Fruit fly (Drosophila melanogaster) whole organism, wandering third instar larva: ENCODE data around the gene cmet.

Experiments used
- CG32264 ChIP-seq: fragments of 200-800 bp; sonication (Bioruptor generic); optimal IDR thresholded peaks from 2 replicates; lab custom pipeline; 2016; ENCODE audit warnings: missing biosample characterization, missing genetic modification characterization
- CG9705 ChIP-seq: fragments of 200-800 bp; sonication (Bioruptor generic); optimal IDR thresholded peaks from 2 replicates; lab custom pipeline; 2018; ENCODE audit warnings: missing biosample characterization, mild to moderate bottlenecking, missing genetic modification characterization
- CrebA ChIP-seq: fragments of 200-800 bp; sonication (Bioruptor generic); optimal IDR thresholded peaks from 2 replicates; lab custom pipeline; 2016; ENCODE audit warnings: missing biosample characterization, mild to moderate bottlenecking, missing genetic modification characterization, borderline replicate concordance
- Dfd ChIP-seq: fragments of >200 bp; optimal IDR thresholded peaks from 2 replicates; lab custom pipeline; 2017; ENCODE audit warnings: missing biosample characterization, missing genetic modification characterization
- Dif ChIP-seq: fragments of 200-275, 200-300 bp; sonication (Bioruptor generic); optimal IDR thresholded peaks from 2 replicates; lab custom pipeline; 2018; ENCODE audit warnings: missing biosample characterization, missing genetic modification characterization; ENCODE audit not compliant: partially characterized antibody
- GATAd ChIP-seq: sonication (Bioruptor generic); optimal IDR thresholded peaks from 2 replicates; lab custom pipeline; 2016; ENCODE audit warnings: missing biosample characterization, missing genetic modification characterization
- HLH106 ChIP-seq: fragments of 200-800 bp; optimal IDR thresholded peaks from 3 replicates; lab custom pipeline; 2019; ENCODE audit warnings: missing biosample characterization, mild to moderate bottlenecking, missing genetic modification characterization, moderate library complexity
- Hnf4 ChIP-seq: fragments of 200-800 bp; sonication (Bioruptor generic); optimal IDR thresholded peaks from 2 replicates; lab custom pipeline; 2016; ENCODE audit warnings: missing biosample characterization, mild to moderate bottlenecking, missing genetic modification characterization
- Hr78 ChIP-seq: fragments of >200 bp; optimal IDR thresholded peaks from 2 replicates; lab custom pipeline; 2017; ENCODE audit warnings: missing biosample characterization, missing genetic modification characterization
- Hr83 ChIP-seq: fragments of 200-300 bp; sonication (Bioruptor generic); optimal IDR thresholded peaks from 2 replicates; lab custom pipeline; 2016; ENCODE audit warnings: missing biosample characterization, mild to moderate bottlenecking, missing genetic modification characterization, moderate library complexity; ENCODE audit not compliant: poor library complexity, severe bottlenecking
- Jra ChIP-seq: sonication (Bioruptor generic); optimal IDR thresholded peaks from 2 replicates; lab custom pipeline; 2016; ENCODE audit warnings: missing biosample characterization, missing genetic modification characterization
- Mio ChIP-seq: sonication (Bioruptor generic); optimal IDR thresholded peaks from 2 replicates; lab custom pipeline; 2016; ENCODE audit warnings: missing biosample characterization, missing genetic modification characterization
- Myc ChIP-seq: fragments of >200 bp; optimal IDR thresholded peaks from 2 replicates; lab custom pipeline; 2017
- N ChIP-seq: fragments of >200 bp; optimal IDR thresholded peaks from 2 replicates; lab custom pipeline; 2018; ENCODE audit warnings: missing biosample characterization, missing external identifiers, missing genetic modification characterization
- OdsH ChIP-seq: fragments of 200-800 bp; sonication (Bioruptor generic); optimal IDR thresholded peaks from 2 replicates; lab custom pipeline; 2016; ENCODE audit warnings: missing biosample characterization, mild to moderate bottlenecking, missing genetic modification characterization
- Rel ChIP-seq, 2 experiments: fragments of 200-800 bp; sonication (Bioruptor generic) in 1 of 2; optimal IDR thresholded peaks; 2 replicates in 1 of 2; 3 replicates in 1 of 2; lab custom pipeline; 2016 to 2019; ENCODE audit warnings: mild to moderate bottlenecking in 2 of 2, missing biosample characterization in 2 of 2, missing genetic modification characterization in 2 of 2, moderate library complexity in 1 of 2
- Sp1 ChIP-seq: fragments of 200-800 bp; sonication (Bioruptor generic); optimal IDR thresholded peaks from 3 replicates; lab custom pipeline; 2019; ENCODE audit warnings: missing biosample characterization, mild to moderate bottlenecking, missing genetic modification characterization, moderate library complexity
- Vsx2 ChIP-seq: fragments of 200-300, 225-300 bp; sonication (Bioruptor generic); optimal IDR thresholded peaks from 2 replicates; lab custom pipeline; 2018; ENCODE audit warnings: missing biosample characterization, missing genetic modification characterization; ENCODE audit not compliant: partially characterized antibody
- br ChIP-seq: fragments of 200-800 bp; sonication (Bioruptor generic); optimal IDR thresholded peaks from 2 replicates; lab custom pipeline; 2016; ENCODE audit warnings: missing biosample characterization, missing genetic modification characterization
- dl ChIP-seq, 2 experiments: fragments of 175-275, 200-275 bp in 1 of 2; fragments of 200-275 bp in 1 of 2; sonication (Bioruptor generic); optimal IDR thresholded peaks; lab custom pipeline; 2018; ENCODE audit warnings: mild to moderate bottlenecking in 2 of 2, missing biosample characterization in 2 of 2, missing genetic modification characterization in 2 of 2, moderate library complexity in 2 of 2; ENCODE audit not compliant: partially characterized antibody in 2 of 2, insufficient read depth in 1 of 2
- dmrt93B ChIP-seq: fragments of 200-800 bp; sonication (Bioruptor generic); optimal IDR thresholded peaks from 2 replicates; lab custom pipeline; 2018; ENCODE audit warnings: missing biosample characterization, mild to moderate bottlenecking, missing genetic modification characterization
- dsf ChIP-seq: sonication (Bioruptor generic); optimal IDR thresholded peaks from 2 replicates; lab custom pipeline; 2016; ENCODE audit warnings: missing biosample characterization, missing genetic modification characterization, borderline replicate concordance
- ey ChIP-seq: fragments of 200-800 bp; sonication (Bioruptor generic); optimal IDR thresholded peaks from 2 replicates; lab custom pipeline; 2016; ENCODE audit warnings: missing biosample characterization, missing genetic modification characterization
- foxo ChIP-seq, 2 experiments: fragments of 200-800 bp; sonication (Bioruptor generic); optimal IDR thresholded peaks; 2 replicates in 1 of 2; 3 replicates in 1 of 2; lab custom pipeline; 2016 to 2017; ENCODE audit warnings: missing biosample characterization in 2 of 2, missing genetic modification characterization in 2 of 2
- fru ChIP-seq: fragments of 200-800 bp; sonication (Bioruptor generic); optimal IDR thresholded peaks from 3 replicates; lab custom pipeline; 2016; ENCODE audit warnings: missing biosample characterization, mild to moderate bottlenecking, missing genetic modification characterization
- h ChIP-seq: fragments of 200-800 bp; sonication (Bioruptor generic); optimal IDR thresholded peaks from 3 replicates; lab custom pipeline; 2016; ENCODE audit warnings: missing biosample characterization, mild to moderate bottlenecking, missing genetic modification characterization
- jim ChIP-seq: fragments of 175-275, 200-325 bp; sonication (Bioruptor generic); optimal IDR thresholded peaks from 2 replicates; lab custom pipeline; 2016; ENCODE audit warnings: missing biosample characterization, mild to moderate bottlenecking, missing genetic modification characterization
- lola ChIP-seq: fragments of >200 bp; optimal IDR thresholded peaks from 2 replicates; lab custom pipeline; 2017; ENCODE audit warnings: missing biosample characterization, missing genetic modification characterization
- pan ChIP-seq: fragments of >200 bp; optimal IDR thresholded peaks from 2 replicates; lab custom pipeline; 2017
- psq ChIP-seq: fragments of 200-800 bp; sonication (Bioruptor generic); optimal IDR thresholded peaks from 3 replicates; lab custom pipeline; 2017; ENCODE audit warnings: missing biosample characterization, mild to moderate bottlenecking, missing genetic modification characterization, moderate library complexity
- rgr ChIP-seq: fragments of 200-800 bp; sonication (Bioruptor generic); optimal IDR thresholded peaks from 3 replicates; lab custom pipeline; 2016; ENCODE audit warnings: missing biosample characterization, mild to moderate bottlenecking, missing genetic modification characterization
- sage ChIP-seq: fragments of 200-800 bp; sonication (Bioruptor generic); optimal IDR thresholded peaks from 2 replicates; lab custom pipeline; 2016; ENCODE audit warnings: missing biosample characterization, mild to moderate bottlenecking, missing genetic modification characterization
- sv ChIP-seq: fragments of 200-800 bp; sonication (Bioruptor generic); optimal IDR thresholded peaks from 3 replicates; lab custom pipeline; 2016; ENCODE audit warnings: missing biosample characterization, missing genetic modification characterization
- tai ChIP-seq: sonication (Bioruptor generic); optimal IDR thresholded peaks from 2 replicates; lab custom pipeline; 2016; ENCODE audit warnings: missing biosample characterization, missing genetic modification characterization
- usp ChIP-seq: fragments of >200 bp; optimal IDR thresholded peaks from 2 replicates; lab custom pipeline; 2017; ENCODE audit warnings: missing biosample characterization, missing genetic modification characterization

cmet gene

DNA sequence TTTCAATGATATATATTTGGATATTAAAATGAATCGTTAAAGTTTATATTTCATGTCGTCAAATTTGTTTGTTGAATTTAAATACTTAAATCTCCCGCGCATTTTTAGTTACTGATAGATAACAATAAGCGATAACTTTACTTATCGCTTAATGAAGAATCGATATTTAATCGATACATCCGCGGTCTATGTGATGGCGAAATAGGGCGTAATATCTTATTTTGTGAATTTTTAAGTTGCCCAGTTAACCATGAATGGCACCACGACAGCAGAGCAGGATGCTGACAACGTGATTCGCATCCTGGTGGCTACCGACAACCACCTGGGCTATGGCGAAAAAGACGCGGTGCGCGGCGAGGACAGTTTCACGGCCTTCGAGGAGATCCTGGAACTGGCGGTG, 13.1 kb upstream of the cmet start, which contains the start of gene mre11:
Gene mre11 (plus strand): TSS at position 161 of the 400 bp plus-strand sequence.
- TF ChIP-seq Vsx2 (GFP tag; lab: Kevin White, UChicago) (no peak), tai (GFP tag; lab: Kevin White, UChicago) (no peak), dl (GFP tag; optimal IDR thresholded peaks at IDR 0.05; lab: Kevin White, UChicago; ENCODE audit: insufficient read depth in 1 of 2, partially characterized antibody in 2 of 2) (no peak), dmrt93B (GFP tag; lab: Kevin White, UChicago) (no peak), pan (lab: Kevin White, UChicago) (no peak), Myc (no peak), GATAd (GFP tag; lab: Kevin White, UChicago) (no peak), N (GFP tag; lab: Kevin White, UChicago) (no peak)

DNA sequence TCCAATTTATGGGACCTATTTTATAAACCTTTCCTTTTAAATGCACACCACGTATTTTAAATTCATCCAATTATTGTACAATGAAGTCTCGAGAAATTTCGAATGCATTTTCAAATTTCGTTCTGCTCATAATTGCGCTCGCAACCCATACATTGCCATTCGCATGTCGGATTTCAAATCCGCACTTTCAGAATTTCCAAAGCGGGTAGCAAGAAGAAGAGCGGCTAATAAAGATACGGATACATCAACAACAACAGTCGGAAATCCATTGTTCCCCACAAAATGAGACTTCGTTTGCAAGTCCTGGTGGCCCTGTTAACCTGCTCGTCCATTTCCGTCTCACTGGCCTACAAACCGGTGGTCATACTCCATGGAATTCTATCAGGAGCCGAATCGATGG, 11.3 kb upstream of the cmet start, which contains the start of gene Ppt2:
Gene Ppt2 (plus strand): TSS at position 209 of the 400 bp plus-strand sequence.
- TF ChIP-seq fru (no peak), dl (GFP tag; optimal IDR thresholded peaks at IDR 0.05; lab: Kevin White, UChicago; ENCODE audit: insufficient read depth in 1 of 2, partially characterized antibody in 2 of 2) (no peak), psq (no peak), Vsx2 (GFP tag; lab: Kevin White, UChicago) (peak; percentile 99), Hr78 (GFP tag; lab: Kevin White, UChicago) (no peak), Dif (GFP tag; lab: Kevin White, UChicago) (no peak), jim (no peak), sage (GFP tag; lab: Kevin White, UChicago) (no peak), Sp1 (no peak), Rel (GFP tag; optimal IDR thresholded peaks at IDR 0.05; lab: Kevin White, UChicago) (no peak), Rel (tag; optimal IDR thresholded peaks at IDR 0.05; lab: Kevin White, UChicago) (peak; percentile 47), Dfd (GFP tag; lab: Kevin White, UChicago) (no peak), Myc (peak; percentile 42), Jra (no peak), Mio (GFP tag; lab: Kevin White, UChicago) (no peak), pan (lab: Kevin White, UChicago) (no peak), lola (GFP tag; lab: Kevin White, UChicago) (no peak), foxo (GFP tag; optimal IDR thresholded peaks at IDR 0.05; lab: Kevin White, UChicago) (no peak), br (GFP tag; lab: Kevin White, UChicago) (no peak)

DNA sequence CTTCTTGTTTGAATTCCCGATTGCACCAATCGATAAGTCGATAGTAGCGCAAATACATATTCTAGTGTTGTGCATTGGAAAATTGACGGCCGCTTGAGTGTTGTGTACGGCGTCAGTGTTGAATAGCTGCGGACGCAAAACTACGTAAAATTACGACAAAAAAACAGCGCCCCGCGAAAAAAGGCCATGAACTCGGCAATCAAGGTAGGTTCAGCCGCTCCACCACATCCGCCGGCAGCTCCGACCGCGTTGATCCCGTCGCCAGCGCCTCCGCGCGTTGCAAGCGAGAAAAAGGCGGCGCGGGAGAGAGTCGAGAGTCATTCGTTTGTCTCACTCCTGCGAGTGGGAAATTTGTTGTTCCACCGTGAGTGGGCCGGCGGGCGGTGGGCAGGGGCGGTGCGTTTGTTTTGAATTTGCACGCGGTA, 9.1 kb upstream of the cmet start, which contains the start of gene CG33695:
Gene CG33695 (plus strand): TSS at position 95 of the 425 bp plus-strand sequence.
- no peak for TF ChIP-seq lola (GFP tag; lab: Kevin White, UChicago)
- TF ChIP-seq dmrt93B (GFP tag; lab: Kevin White, UChicago) = no peak
- no peak for TF ChIP-seq N (GFP tag; lab: Kevin White, UChicago)
- peak; percentile 90 for TF ChIP-seq Hnf4
- TF ChIP-seq sv (GFP tag; lab: Kevin White, UChicago) = peak; percentile 65
- TF ChIP-seq usp (GFP tag; lab: Kevin White, UChicago) = no peak
- peak; percentile 81 for TF ChIP-seq rgr (GFP tag; lab: Kevin White, UChicago)
- TF ChIP-seq Rel (GFP tag; optimal IDR thresholded peaks at IDR 0.05; lab: Kevin White, UChicago) = no peak
- peak; percentile 27 for TF ChIP-seq Rel (tag; optimal IDR thresholded peaks at IDR 0.05; lab: Kevin White, UChicago)
- peak; percentile 44 for TF ChIP-seq HLH106
- TF ChIP-seq jim = peak; percentile 30
- peak; percentile 84 for TF ChIP-seq fru
- peak; percentile 71 for TF ChIP-seq ey (GFP tag; lab: Kevin White, UChicago)
- peak; percentile 83 for TF ChIP-seq h
- no peak for TF ChIP-seq Vsx2 (GFP tag; lab: Kevin White, UChicago)
- peak; percentile 34 for TF ChIP-seq sage (GFP tag; lab: Kevin White, UChicago)
- peak; percentile 26 for TF ChIP-seq CG32264 (GFP tag; lab: Kevin White, UChicago)
- peak; percentile 81 for TF ChIP-seq br (GFP tag; lab: Kevin White, UChicago)
- TF ChIP-seq CG9705 = peak; percentile 42
- peak; percentile 37 for TF ChIP-seq dsf (GFP tag; lab: Kevin White, UChicago)
- peak in 1 of 2 experiments; percentile 87 for TF ChIP-seq foxo (GFP tag; optimal IDR thresholded peaks at IDR 0.05; lab: Kevin White, UChicago)
- peak; percentile 80 for TF ChIP-seq Jra
- TF ChIP-seq CrebA = no peak
- TF ChIP-seq OdsH (GFP tag; lab: Kevin White, UChicago) = peak; percentile 82
- TF ChIP-seq Hr83 (GFP tag; lab: Kevin White, UChicago) = peak; percentile 89
- TF ChIP-seq GATAd (GFP tag; lab: Kevin White, UChicago) = peak; percentile 16
- no peak for TF ChIP-seq Hr78 (GFP tag; lab: Kevin White, UChicago)
- TF ChIP-seq psq = peak; percentile 69
